Worm (Caenorhabditis elegans) whole organism, L1 larva: Measurements from ENCODE around the gene smcl-1.

Source experiments
- F16B12.6 ChIP-seq: fragments of 150-350 bp; optimal IDR thresholded peaks from 2 replicates; lab custom pipeline; 2014; ENCODE audit warnings: missing biosample characterization, missing genetic modification characterization
- aly-2 ChIP-seq: fragments of 150-350 bp; optimal IDR thresholded peaks from 2 replicates; lab custom pipeline; 2014; ENCODE audit warnings: missing biosample characterization, missing genetic modification characterization
- hlh-17 ChIP-seq: fragments of 200-800 bp; sonication (Bioruptor generic); optimal IDR thresholded peaks from 2 replicates; lab custom pipeline; 2018; ENCODE audit warnings: missing genetic modification characterization, mild to moderate bottlenecking, missing compliant biosample characterization, moderate library complexity, borderline replicate concordance
- lin-39 ChIP-seq: fragments of 150-350 bp; optimal IDR thresholded peaks from 2 replicates; lab custom pipeline; 2014; ENCODE audit warnings: missing biosample characterization, missing genetic modification reagents, missing genetic modification characterization
- mep-1 ChIP-seq: fragments of 150-350 bp; optimal IDR thresholded peaks from 2 replicates; lab custom pipeline; 2014; ENCODE audit warnings: missing biosample characterization, missing genetic modification characterization
- nhr-11 ChIP-seq: fragments of 150-350 bp; optimal IDR thresholded peaks from 2 replicates; lab custom pipeline; 2014; ENCODE audit warnings: missing biosample characterization, missing genetic modification characterization
- nhr-76 ChIP-seq: sonication (generic microtip); optimal IDR thresholded peaks from 2 replicates; lab custom pipeline; 2017; ENCODE audit warnings: missing biosample characterization, missing genetic modification characterization
- nhr-90 ChIP-seq: sonication (generic microtip); optimal IDR thresholded peaks from 2 replicates; lab custom pipeline; 2016; ENCODE audit warnings: mild to moderate bottlenecking, missing genetic modification characterization, missing compliant biosample characterization; ENCODE audit not compliant: poor library complexity
- rnt-1 ChIP-seq: sonication (generic microtip); optimal IDR thresholded peaks from 2 replicates; lab custom pipeline; 2016; ENCODE audit warnings: mild to moderate bottlenecking, missing genetic modification characterization, moderate library complexity, missing compliant biosample characterization
- snpc-4 ChIP-seq: fragments of 150-350 bp; optimal IDR thresholded peaks from 2 replicates; lab custom pipeline; 2014; ENCODE audit warnings: missing biosample characterization, missing genetic modification characterization
- unc-62 ChIP-seq: fragments of 150-350 bp; optimal IDR thresholded peaks from 2 replicates; lab custom pipeline; 2014; ENCODE audit warnings: missing biosample characterization, missing genetic modification reagents, missing genetic modification characterization
- ztf-11 ChIP-seq, 2 experiments: sonication (generic microtip); optimal IDR thresholded peaks; 2 replicates each; lab custom pipeline; 2016 to 2017; ENCODE audit warnings: missing genetic modification characterization in 2 of 2, missing biosample characterization in 1 of 2, missing compliant biosample characterization in 1 of 2

- TF ChIP-seq nhr-90 (tag; lab: Kevin White, UChicago), result peak; percentile 38
- TF ChIP-seq ztf-11 (tag; optimal IDR thresholded peaks at IDR 0.05; lab: Kevin White, UChicago), result no peak
- no peak for TF ChIP-seq snpc-4 (tag; lab: Kevin White, UChicago)
- TF ChIP-seq rnt-1 (tag; lab: Kevin White, UChicago), result no peak
- no peak for TF ChIP-seq lin-39 (tag; lab: Kevin White, UChicago)
- no peak for TF ChIP-seq aly-2 (tag; lab: Kevin White, UChicago)
- TF ChIP-seq F16B12.6 (tag; lab: Kevin White, UChicago), result no peak
- peak; percentile 27 for TF ChIP-seq mep-1
- no peak for TF ChIP-seq nhr-76 (tag; lab: Kevin White, UChicago)
- no peak for TF ChIP-seq nhr-11 (tag; lab: Kevin White, UChicago)
- TF ChIP-seq unc-62 (GFP tag; lab: Kevin White, UChicago), result no peak
- no peak for TF ChIP-seq hlh-17 (GFP tag; lab: Kevin White, UChicago)
Observed at ce11 chrX:11661625-11662024, 31.6 kb upstream of the smcl-1 start, which contains the start of gene sfxn-1.5.
